Fruit fly (Drosophila melanogaster) whole organism, embryonic: ENCODE data around the gene GluProRS.
A peak's percentile ranks its signal among the peaks of the same experiment; 100 is the strongest.

Source experiments
- Bgb ChIP-seq: fragments of 200-800 bp; sonication (Bioruptor generic); IDR thresholded peaks from 2 replicates; pipeline ENCODE4 v1.3.6; 2022; ENCODE audit warnings: missing biosample characterization, missing genetic modification characterization; ENCODE audit not compliant: partially characterized antibody
- C15 ChIP-seq: fragments of 200-800 bp; sonication (Bioruptor generic); IDR thresholded peaks from 3 replicates; pipeline ENCODE4 v1.3.6; 2022; ENCODE audit warnings: missing biosample characterization, missing genetic modification characterization
- CG10147 ChIP-seq: fragments of 200-800 bp; sonication (Bioruptor generic); optimal IDR thresholded peaks from 2 replicates; lab custom pipeline; 2019; ENCODE audit warnings: missing biosample characterization, mild to moderate bottlenecking, missing genetic modification characterization, moderate library complexity
- CG10543 ChIP-seq: fragments of 200-800 bp; sonication (Bioruptor generic); optimal IDR thresholded peaks from 3 replicates; lab custom pipeline; 2017; ENCODE audit warnings: missing biosample characterization, mild to moderate bottlenecking, missing genetic modification characterization, moderate library complexity
- CG12071 ChIP-seq: fragments of 200-800 bp; sonication (Bioruptor generic); optimal IDR thresholded peaks from 3 replicates; lab custom pipeline; 2018; ENCODE audit warnings: missing biosample characterization, mild to moderate bottlenecking, missing genetic modification characterization
- CG12104 ChIP-seq: fragments of 200-800 bp; sonication (Bioruptor generic); optimal IDR thresholded peaks from 3 replicates; lab custom pipeline; 2016; ENCODE audit warnings: missing biosample characterization, missing genetic modification characterization
- CG12155 ChIP-seq: fragments of 200-800 bp; sonication (Bioruptor generic); optimal IDR thresholded peaks from 3 replicates; lab custom pipeline; 2016; ENCODE audit warnings: missing biosample characterization, missing genetic modification characterization
- CG12299 ChIP-seq: fragments of 200-800 bp; sonication (Bioruptor generic); optimal IDR thresholded peaks from 2 replicates; lab custom pipeline; 2018; ENCODE audit warnings: missing biosample characterization, mild to moderate bottlenecking, missing genetic modification characterization
- CG14441 ChIP-seq: fragments of 200-800 bp; sonication (Bioruptor generic); IDR thresholded peaks from 2 replicates; pipeline ENCODE4 v1.3.6; 2022; ENCODE audit warnings: missing biosample characterization, missing genetic modification characterization
- CG15011 ChIP-seq: fragments of 200-800 bp; sonication (Bioruptor generic); optimal IDR thresholded peaks from 3 replicates; lab custom pipeline; 2018; ENCODE audit warnings: missing biosample characterization, mild to moderate bottlenecking, missing genetic modification characterization
- CG1603 ChIP-seq: fragments of 200-800 bp; sonication (Bioruptor generic); optimal IDR thresholded peaks from 2 replicates; lab custom pipeline; 2019; ENCODE audit warnings: missing biosample characterization, mild to moderate bottlenecking, missing genetic modification characterization, moderate library complexity
- CG16779 ChIP-seq: fragments of 200-800 bp; sonication (Bioruptor generic); IDR thresholded peaks from 2 replicates; pipeline ENCODE4 v1.3.6; 2022; ENCODE audit warnings: missing biosample characterization, missing genetic modification characterization
- CG18599 ChIP-seq: fragments of 200-800 bp; sonication (Bioruptor generic); optimal IDR thresholded peaks from 3 replicates; lab custom pipeline; 2017; ENCODE audit warnings: missing biosample characterization, missing genetic modification characterization, mild to moderate bottlenecking, moderate library complexity, missing genetic modification reagents
- CG3838 ChIP-seq: fragments of 200-800 bp; sonication (Bioruptor generic); optimal IDR thresholded peaks from 3 replicates; lab custom pipeline; 2016; ENCODE audit warnings: missing biosample characterization, missing genetic modification characterization
- CG4328 ChIP-seq: fragments of 200-800 bp; sonication (Bioruptor generic); optimal IDR thresholded peaks from 3 replicates; lab custom pipeline; 2017; ENCODE audit warnings: missing biosample characterization, missing genetic modification reagents, missing genetic modification characterization
- CG4360 ChIP-seq: fragments of 200-800 bp; sonication (Bioruptor generic); IDR thresholded peaks from 2 replicates; pipeline ENCODE4 v1.3.6; 2022; ENCODE audit warnings: missing biosample characterization, missing genetic modification characterization
- CG5180 ChIP-seq: fragments of 200-800 bp; sonication (Bioruptor generic); optimal IDR thresholded peaks from 3 replicates; lab custom pipeline; 2017; ENCODE audit warnings: missing biosample characterization, missing genetic modification characterization, mild to moderate bottlenecking, moderate library complexity, missing genetic modification reagents
- CG7786 ChIP-seq: fragments of 200-800 bp; sonication (Bioruptor generic); optimal IDR thresholded peaks from 2 replicates; lab custom pipeline; 2016; ENCODE audit warnings: missing biosample characterization, missing genetic modification characterization
- CG9727 ChIP-seq: fragments of 200-800 bp; sonication (Bioruptor generic); optimal IDR thresholded peaks from 3 replicates; lab custom pipeline; 2017; ENCODE audit warnings: missing biosample characterization, mild to moderate bottlenecking, missing genetic modification characterization
- D19A ChIP-seq: fragments of 200-800 bp; optimal IDR thresholded peaks from 3 replicates; lab custom pipeline; 2019; ENCODE audit warnings: missing biosample characterization, mild to moderate bottlenecking, missing genetic modification characterization, moderate library complexity
- Drgx ChIP-seq: fragments of 200-800 bp; sonication (Bioruptor generic); IDR thresholded peaks from 2 replicates; pipeline ENCODE4 v1.3.6; 2022; ENCODE audit warnings: missing biosample characterization, missing genetic modification characterization
- Eip74EF ChIP-seq, 2 experiments: fragments of 200-800 bp in 1 of 2; fragments of >200 bp in 1 of 2; sonication (Bioruptor generic) in 1 of 2; optimal IDR thresholded peaks; 2 replicates each; lab custom pipeline; 2017 to 2019; ENCODE audit warnings: missing biosample characterization in 2 of 2, missing genetic modification characterization in 2 of 2, mild to moderate bottlenecking in 1 of 2, moderate library complexity in 1 of 2
- Fer3 ChIP-seq: fragments of 200-800 bp; sonication (Bioruptor generic); optimal IDR thresholded peaks from 2 replicates; lab custom pipeline; 2018; ENCODE audit warnings: missing biosample characterization, mild to moderate bottlenecking, missing genetic modification characterization, moderate library complexity
- Meics ChIP-seq: fragments of 200-800 bp; sonication (Bioruptor generic); optimal IDR thresholded peaks from 2 replicates; lab custom pipeline; 2017; ENCODE audit warnings: missing biosample characterization, mild to moderate bottlenecking, missing genetic modification characterization
- Ravus ChIP-seq: fragments of 200-800 bp; sonication (Bioruptor generic); IDR thresholded peaks from 2 replicates; pipeline ENCODE4 v1.3.6; 2022; ENCODE audit warnings: missing biosample characterization, missing genetic modification characterization
- Rfx ChIP-seq: fragments of 200-800 bp; sonication (Bioruptor generic); IDR thresholded peaks from 2 replicates; pipeline ENCODE4 v1.3.6; 2022; ENCODE audit warnings: missing biosample characterization, missing genetic modification characterization
- Rx ChIP-seq: fragments of 200-800 bp; sonication (Bioruptor generic); IDR thresholded peaks from 2 replicates; pipeline ENCODE4 v1.3.6; 2022; ENCODE audit warnings: missing biosample characterization, missing genetic modification characterization
- TFAM ChIP-seq: fragments of 200-800 bp; sonication (Bioruptor generic); optimal IDR thresholded peaks from 2 replicates; lab custom pipeline; 2017; ENCODE audit warnings: missing biosample characterization, missing genetic modification characterization, inconsistent platforms
- Vsx1 ChIP-seq: fragments of 200-800 bp; sonication (Bioruptor generic); optimal IDR thresholded peaks from 2 replicates; lab custom pipeline; 2017; ENCODE audit warnings: missing biosample characterization, mild to moderate bottlenecking, missing genetic modification characterization, missing genetic modification reagents
- Xrp1 ChIP-seq: fragments of 200-800 bp; sonication (Bioruptor generic); IDR thresholded peaks from 2 replicates; pipeline ENCODE4 v1.3.6; 2022; ENCODE audit warnings: missing biosample characterization, missing genetic modification characterization
- aop ChIP-seq: fragments of 200-800 bp; sonication (Bioruptor generic); IDR thresholded peaks from 2 replicates; pipeline ENCODE4 v1.3.6; 2022; ENCODE audit warnings: missing biosample characterization, missing genetic modification characterization
- ase ChIP-seq: fragments of 200-800 bp; sonication (Bioruptor generic); IDR thresholded peaks from 3 replicates; pipeline ENCODE4 v1.3.6; 2022; ENCODE audit warnings: missing biosample characterization, missing genetic modification characterization
- ash1 ChIP-seq: fragments of 200-800 bp; sonication (Bioruptor generic); optimal IDR thresholded peaks from 2 replicates; lab custom pipeline; 2018; ENCODE audit warnings: missing biosample characterization, mild to moderate bottlenecking, missing genetic modification characterization
- bbx ChIP-seq: fragments of 200-800 bp; sonication (Bioruptor generic); IDR thresholded peaks from 2 replicates; pipeline ENCODE4 v1.3.6; 2022; ENCODE audit warnings: missing biosample characterization, missing genetic modification characterization; ENCODE audit not compliant: partially characterized antibody
- bsh ChIP-seq, 2 experiments: fragments of 200-800 bp; sonication (Bioruptor generic); optimal IDR thresholded peaks; 2 replicates each; lab custom pipeline; 2017 to 2018; ENCODE audit warnings: mild to moderate bottlenecking in 2 of 2, missing biosample characterization in 2 of 2, missing genetic modification characterization in 2 of 2, moderate library complexity in 1 of 2
- croc ChIP-seq: fragments of 200-800 bp; sonication (Bioruptor generic); conservative IDR thresholded peaks from 3 replicates; pipeline ENCODE4 v1.3.6; 2022; ENCODE audit warnings: missing biosample characterization, missing genetic modification characterization
- exex ChIP-seq: fragments of 200-800 bp; sonication (Bioruptor generic); optimal IDR thresholded peaks from 4 replicates; lab custom pipeline; 2018; ENCODE audit warnings: missing biosample characterization, mild to moderate bottlenecking, missing genetic modification characterization, moderate library complexity
- gce ChIP-seq: fragments of 200-800 bp; sonication (Bioruptor generic); IDR thresholded peaks from 3 replicates; pipeline ENCODE4 v1.3.6; 2022; ENCODE audit warnings: missing biosample characterization, missing genetic modification characterization
- gcm ChIP-seq: fragments of 200-800 bp; sonication (Bioruptor generic); optimal IDR thresholded peaks from 2 replicates; lab custom pipeline; 2019; ENCODE audit warnings: missing biosample characterization, mild to moderate bottlenecking, missing genetic modification characterization, moderate library complexity
- kah ChIP-seq: fragments of 200-800 bp; sonication (Bioruptor generic); optimal IDR thresholded peaks from 2 replicates; lab custom pipeline; 2018; ENCODE audit warnings: missing biosample characterization, mild to moderate bottlenecking, missing genetic modification characterization
- org-1 ChIP-seq: fragments of 200-800 bp; sonication (Bioruptor generic); optimal IDR thresholded peaks from 2 replicates; lab custom pipeline; 2017; ENCODE audit warnings: missing biosample characterization, missing genetic modification characterization
- pan ChIP-seq, 4 experiments: fragments of >200 bp in 3 of 4; fragments of 200-800 bp in 1 of 4; sonication (Bioruptor generic) in 1 of 4; optimal IDR thresholded peaks in 3 of 4; IDR thresholded peaks in 1 of 4; 2 replicates each; pipeline versions ENCODE4 v1.3.6 to Lab custom; 2017 to 2022; ENCODE audit warnings: missing biosample characterization in 2 of 4, missing genetic modification characterization in 2 of 4, mixed read lengths in 1 of 4
- peb ChIP-seq: fragments of 200-800 bp; sonication (Bioruptor generic); IDR thresholded peaks from 2 replicates; pipeline ENCODE4 v1.3.6; 2022; ENCODE audit warnings: missing biosample characterization, missing genetic modification characterization
- slou ChIP-seq: fragments of 200-800 bp; sonication (Bioruptor generic); optimal IDR thresholded peaks from 3 replicates; lab custom pipeline; 2016; ENCODE audit warnings: missing biosample characterization, missing genetic modification characterization
- sqz ChIP-seq: fragments of 200-800 bp; sonication (Bioruptor generic); optimal IDR thresholded peaks from 3 replicates; lab custom pipeline; 2018; ENCODE audit warnings: missing biosample characterization, mild to moderate bottlenecking, missing genetic modification characterization
- sr ChIP-seq: fragments of 200-800 bp; sonication (Bioruptor generic); IDR thresholded peaks from 3 replicates; pipeline ENCODE4 v1.3.6; 2022; ENCODE audit warnings: missing biosample characterization, missing genetic modification characterization
- stc ChIP-seq: fragments of 200-800 bp; sonication (Bioruptor generic); IDR thresholded peaks from 2 replicates; pipeline ENCODE4 v1.3.6; 2022; ENCODE audit warnings: missing biosample characterization, missing genetic modification characterization
- twi ChIP-seq: fragments of 200-800 bp; optimal IDR thresholded peaks from 2 replicates; lab custom pipeline; 2019; ENCODE audit warnings: missing biosample characterization, mild to moderate bottlenecking, missing genetic modification characterization, moderate library complexity
- vfl ChIP-seq: fragments of 200-800 bp; sonication (Bioruptor generic); optimal IDR thresholded peaks from 2 replicates; lab custom pipeline; 2016; ENCODE audit warnings: missing biosample characterization, missing genetic modification characterization
- zf30C ChIP-seq: fragments of 200-800 bp; sonication (Bioruptor generic); optimal IDR thresholded peaks from 3 replicates; lab custom pipeline; 2018; ENCODE audit warnings: missing biosample characterization, mild to moderate bottlenecking, missing genetic modification characterization

The GluProRS gene

DNA sequence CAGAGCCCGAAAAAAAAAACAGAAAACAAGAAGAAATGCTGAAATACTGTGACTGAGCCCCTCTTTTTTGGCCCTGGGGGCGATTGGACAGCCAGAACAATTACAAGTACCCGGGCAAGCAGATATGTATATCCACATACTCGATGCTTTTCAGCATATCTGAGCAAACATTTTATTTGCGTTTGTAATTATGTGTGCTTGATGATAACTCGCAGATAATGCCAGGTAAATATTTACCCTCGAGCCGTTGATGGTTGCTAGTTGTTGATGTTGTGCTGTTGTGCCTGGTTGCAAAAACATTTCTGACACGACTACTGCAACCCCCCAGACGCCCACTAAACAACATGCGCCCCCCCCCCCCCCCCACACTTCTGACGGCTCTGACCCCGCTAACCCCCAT is 38.8 kb downstream of the GluProRS start (continued):
- no peak for TF ChIP-seq Bgb (GFP tag; lab: Robert Waterston, UW)
- TF ChIP-seq CG7786 (GFP tag; lab: Kevin White, UChicago): no peak
- peak; percentile 21 for TF ChIP-seq CG12299 (tag; lab: Kevin White, UChicago)
- TF ChIP-seq CG12104 (GFP tag; lab: Kevin White, UChicago): peak; percentile 16
- TF ChIP-seq sr (GFP tag; lab: Robert Waterston, UW): peak; percentile 25; the same call in 1 of the 3 replicates
- peak; percentile 72 for TF ChIP-seq CG5180 (GFP tag; lab: Kevin White, UChicago)
- no peak for TF ChIP-seq Drgx (GFP tag; lab: Robert Waterston, UW)
- TF ChIP-seq gcm (GFP tag; lab: Kevin White, UChicago): peak; percentile 0
- TF ChIP-seq Xrp1 (GFP tag; lab: Robert Waterston, UW): peak; percentile 41
- TF ChIP-seq kah (GFP tag; lab: Kevin White, UChicago): peak; percentile 55
- TF ChIP-seq CG12155 (GFP tag; lab: Kevin White, UChicago): no peak
- no peak for TF ChIP-seq bsh (GFP tag; optimal IDR thresholded peaks at IDR 0.05; lab: Kevin White, UChicago)
- TF ChIP-seq CG18599 (GFP tag; lab: Kevin White, UChicago): peak; percentile 74
- no peak for TF ChIP-seq twi (tag; lab: Kevin White, UChicago)
- peak; percentile 48 for TF ChIP-seq CG9727 (GFP tag; lab: Kevin White, UChicago)
- TF ChIP-seq CG12071: peak; percentile 85
- no peak for TF ChIP-seq croc (GFP tag; lab: Robert Waterston, UW)
- peak; percentile 60 for TF ChIP-seq exex (tag; lab: Kevin White, UChicago)
- TF ChIP-seq Meics (GFP tag; lab: Kevin White, UChicago): peak; percentile 61
- TF ChIP-seq Vsx1: peak; percentile 63
- TF ChIP-seq Eip74EF (GFP tag; optimal IDR thresholded peaks at IDR 0.05; lab: Kevin White, UChicago): peak in 1 of 2 experiments; percentile 28
- TF ChIP-seq D19A: peak; percentile 4
- peak; percentile 30 for TF ChIP-seq CG4328 (GFP tag; lab: Kevin White, UChicago)
- TF ChIP-seq stc (GFP tag; lab: Robert Waterston, UW): no peak; the same call in 1 of the 2 replicates
- TF ChIP-seq CG14441 (GFP tag; lab: Robert Waterston, UW): no peak
- no peak for TF ChIP-seq C15
- TF ChIP-seq vfl (GFP tag; lab: Kevin White, UChicago): no peak
- no peak for TF ChIP-seq CG3838 (GFP tag; lab: Kevin White, UChicago)
- no peak for TF ChIP-seq ash1 (GFP tag; lab: Kevin White, UChicago)
- no peak for TF ChIP-seq slou (GFP tag; lab: Kevin White, UChicago)
- peak; percentile 51 for TF ChIP-seq Fer3 (tag; lab: Kevin White, UChicago)
- TF ChIP-seq Rfx: peak; percentile 53; the same call in 1 of the 2 replicates
- peak; percentile 15; the same call in 1 of the 2 replicates for TF ChIP-seq CG4360 (GFP tag; lab: Robert Waterston, UW)
- TF ChIP-seq CG10147 (GFP tag; lab: Kevin White, UChicago): peak; percentile 19
- TF ChIP-seq gce (GFP tag; lab: Robert Waterston, UW): 0 out of 3 replicates have a peak, but pooled peaks have one; percentile 28
- peak; percentile 76 for TF ChIP-seq CG10543 (GFP tag; lab: Kevin White, UChicago)
- TF ChIP-seq Rx (GFP tag; lab: Robert Waterston, UW): 0 out of 2 replicates have a peak, but pooled peaks have one; percentile 9
- no peak for TF ChIP-seq TFAM (GFP tag; lab: Kevin White, UChicago)
- TF ChIP-seq aop: no peak
- peak; percentile 55 for TF ChIP-seq CG15011
- no peak for TF ChIP-seq pan (optimal IDR thresholded peaks at IDR 0.05; lab: Kevin White, UChicago)
- peak in 1 of 2 experiments; percentile 54 for TF ChIP-seq pan (GFP tag; optimal IDR thresholded peaks at IDR 0.05 in 1 of 2, IDR thresholded peaks at IDR 0.05 in 1 of 2)
- TF ChIP-seq ase (GFP tag; lab: Robert Waterston, UW): 0 out of 3 replicates have a peak, but pooled peaks have one; percentile 13
- TF ChIP-seq peb: no peak
- no peak for TF ChIP-seq zf30C (GFP tag; lab: Kevin White, UChicago)
- no peak for TF ChIP-seq Ravus
- no peak for TF ChIP-seq bbx (GFP tag; lab: Robert Waterston, UW)
- no peak for TF ChIP-seq CG16779 (GFP tag; lab: Robert Waterston, UW)
- peak; percentile 47 for TF ChIP-seq org-1
- TF ChIP-seq CG1603: peak; percentile 34
- peak; percentile 62 for TF ChIP-seq sqz (GFP tag; lab: Kevin White, UChicago)
